Worm (Caenorhabditis elegans) whole organism, young adult: Measurements from ENCODE around the gene srx-120.

ENCODE experiments used
- B0035.1 ChIP-seq: sonication (generic microtip); optimal IDR thresholded peaks from 2 replicates; lab custom pipeline; 2016; ENCODE audit warnings: missing genetic modification characterization, mild to moderate bottlenecking, missing compliant biosample characterization, missing genotype, missing genetic modification reagents
- B0336.3 ChIP-seq: fragments of 200-800 bp; sonication (Bioruptor generic); IDR thresholded peaks from 2 replicates; pipeline ENCODE4 v1.3.6; 2022; ENCODE audit warnings: missing genetic modification characterization, missing compliant biosample characterization
- F49E8.2 ChIP-seq: sonication (generic microtip); optimal IDR thresholded peaks from 3 replicates; lab custom pipeline; 2017; ENCODE audit warnings: missing genetic modification characterization, mild to moderate bottlenecking, missing compliant biosample characterization, antibody characterized with exemption, moderate library complexity; ENCODE audit not compliant: insufficient read depth
- Y53F4B.3 ChIP-seq: fragments of 200-800 bp; sonication (Bioruptor generic); IDR thresholded peaks from 2 replicates; pipeline ENCODE4 v1.3.6; 2022; ENCODE audit warnings: missing genetic modification reagents, missing genetic modification characterization, missing compliant biosample characterization
- him-1 ChIP-seq: sonication (generic microtip); optimal IDR thresholded peaks from 2 replicates; lab custom pipeline; 2016; ENCODE audit warnings: missing genotype, missing genetic modification reagents, missing genetic modification characterization, missing compliant biosample characterization
- hlh-26 ChIP-seq: fragments of 200-800 bp; sonication (Bioruptor generic); conservative IDR thresholded peaks from 2 replicates; pipeline ENCODE4 v1.3.6; 2022; ENCODE audit warnings: missing genetic modification reagents, missing genetic modification characterization, missing compliant biosample characterization
- let-607 ChIP-seq, 2 experiments: fragments of 200-800 bp in 1 of 2; sonication (Bioruptor generic) in 1 of 2; sonication (generic microtip) in 1 of 2; optimal IDR thresholded peaks; 2 replicates each; lab custom pipeline; 2016 to 2018; ENCODE audit warnings: mild to moderate bottlenecking in 2 of 2, missing compliant biosample characterization in 2 of 2, missing genetic modification characterization in 2 of 2, moderate library complexity in 2 of 2, missing genotype in 1 of 2
- lir-1 ChIP-seq: fragments of 200-800 bp; sonication (Bioruptor generic); conservative IDR thresholded peaks from 2 replicates; pipeline ENCODE4 v1.3.6; 2022; ENCODE audit warnings: missing genetic modification reagents, missing genetic modification characterization, missing compliant biosample characterization
- madf-6 ChIP-seq: fragments of 200-800 bp; sonication (Bioruptor generic); IDR thresholded peaks from 2 replicates; pipeline ENCODE4 v1.3.6; 2022; ENCODE audit warnings: missing genetic modification reagents, missing genetic modification characterization, missing compliant biosample characterization
- nfya-1 ChIP-seq: sonication (generic microtip); optimal IDR thresholded peaks from 2 replicates; lab custom pipeline; 2017; ENCODE audit warnings: antibody characterized with exemption, missing compliant biosample characterization, missing genetic modification characterization, borderline replicate concordance; ENCODE audit not compliant: insufficient read depth
- nhr-179 ChIP-seq: sonication (generic microtip); optimal IDR thresholded peaks from 2 replicates; lab custom pipeline; 2016; ENCODE audit warnings: mild to moderate bottlenecking, missing genetic modification characterization, missing compliant biosample characterization
- ztf-28 ChIP-seq: fragments of 200-800 bp; sonication (Bioruptor generic); IDR thresholded peaks from 2 replicates; pipeline ENCODE4 v1.3.6; 2022; ENCODE audit warnings: missing genetic modification reagents, missing genetic modification characterization, missing compliant biosample characterization

ce11 chrII:12519616-12520015 lies 11.4 kb upstream of the srx-120 start, which contains the start of gene ceh-99:
- TF ChIP-seq B0035.1 (tag; lab: Kevin White, UChicago) (no peak), B0336.3 (no peak), let-607 (tag; optimal IDR thresholded peaks at IDR 0.05; lab: Kevin White, UChicago) (no peak), F49E8.2 (tag; lab: Kevin White, UChicago) (no peak), lir-1 (GFP tag; lab: Robert Waterston, UW) (no peak), hlh-26 (no peak), Y53F4B.3 (GFP tag; lab: Robert Waterston, UW) (no peak), nhr-179 (tag; lab: Kevin White, UChicago) (no peak), madf-6 (peak; percentile 76), ztf-28 (GFP tag; lab: Robert Waterston, UW) (no peak), him-1 (tag; lab: Kevin White, UChicago) (no peak), nfya-1 (no peak)
